Worm (Caenorhabditis elegans): ENCODE results near the gene zag-1.

zag-1 gene

DNA sequence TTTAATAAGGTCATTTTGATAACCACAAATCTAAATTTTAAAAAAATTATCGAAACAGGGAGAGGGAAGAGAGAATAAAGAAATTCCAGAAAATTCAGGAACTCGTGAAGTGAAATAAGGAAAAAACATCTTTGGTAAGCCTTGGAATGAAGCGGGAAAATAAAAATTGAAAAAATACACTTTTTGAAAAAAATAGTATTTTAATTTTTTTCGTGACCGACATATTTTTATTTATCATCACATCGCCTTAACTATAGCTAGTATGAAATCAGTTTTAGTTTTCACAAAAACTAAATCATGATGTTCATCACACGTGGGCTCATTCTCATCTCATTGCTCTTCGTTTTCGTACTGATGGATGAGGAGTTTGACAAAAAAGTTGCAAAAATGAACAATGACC, 53.5 kb downstream of the zag-1 start, which contains the start of gene F56D6.13:
F56D6.13 (plus strand) TSS at position 301 of the 400 bp plus-strand sequence.
- TF ChIP-seq ceh-58 (GFP tag; IDR thresholded peaks at IDR 0.05) = no peak
- no peak for TF ChIP-seq zim-3 (tag; optimal IDR thresholded peaks at IDR 0.05)
- TF ChIP-seq akir-1 (GFP tag; optimal IDR thresholded peaks at IDR 0.05) = no peak
- no peak for TF ChIP-seq Y79H2A.3 (GFP tag; conservative IDR thresholded peaks at IDR 0.05)
- TF ChIP-seq sdz-38 (tag; optimal IDR thresholded peaks at IDR 0.05) = no peak
- TF ChIP-seq nhr-90 (tag; optimal IDR thresholded peaks at IDR 0.05) = no peak
- no peak for TF ChIP-seq F55B11.4 (tag; optimal IDR thresholded peaks at IDR 0.05; ENCODE audit: borderline replicate concordance, insufficient read depth)
- no peak for TF ChIP-seq Y53G8AR.9 (GFP tag; conservative IDR thresholded peaks at IDR 0.05)
- TF ChIP-seq nhr-179 (tag; optimal IDR thresholded peaks at IDR 0.05) = no peak
- no peak for TF ChIP-seq ets-4 (GFP tag; optimal IDR thresholded peaks at IDR 0.05)
- no peak for TF ChIP-seq athp-1 (tag; optimal IDR thresholded peaks at IDR 0.05)

All from whole organism, young adult.